Worm (Caenorhabditis elegans) whole organism, L1 larva: Measurements from ENCODE around the gene ZK1248.20.

Experiments used
- Y116A8C.19 ChIP-seq: sonication (generic microtip); optimal IDR thresholded peaks from 2 replicates; lab custom pipeline; 2016; ENCODE audit warnings: missing compliant biosample characterization, missing genetic modification characterization, borderline replicate concordance
- aly-2 ChIP-seq: fragments of 150-350 bp; optimal IDR thresholded peaks from 2 replicates; lab custom pipeline; 2014; ENCODE audit warnings: missing biosample characterization, missing genetic modification characterization
- ama-1 ChIP-seq: fragments of 150-350 bp; optimal IDR thresholded peaks from 2 replicates; lab custom pipeline; 2014
- ceh-90 ChIP-seq: sonication (generic microtip); optimal IDR thresholded peaks from 2 replicates; lab custom pipeline; 2016; ENCODE audit warnings: missing genetic modification characterization, missing compliant biosample characterization
- elt-3 ChIP-seq, 6 experiments: fragments of 150-350 bp in 1 of 6; sonication (generic microtip); optimal IDR thresholded peaks; 2 replicates each; lab custom pipeline; 2017 to 2018; ENCODE audit warnings: missing biosample characterization in 6 of 6, missing genetic modification characterization in 6 of 6, inconsistent platforms in 1 of 6
- fkh-10 ChIP-seq: sonication (generic microtip); optimal IDR thresholded peaks from 2 replicates; lab custom pipeline; 2017; ENCODE audit warnings: missing biosample characterization, missing genetic modification reagents, missing genetic modification characterization
- fos-1 ChIP-seq: fragments of 150-350 bp; optimal IDR thresholded peaks from 2 replicates; lab custom pipeline; 2014; ENCODE audit warnings: missing biosample characterization, missing genetic modification characterization
- irx-1 ChIP-seq: sonication (generic microtip); optimal IDR thresholded peaks from 2 replicates; lab custom pipeline; 2016; ENCODE audit warnings: missing genetic modification characterization, missing compliant biosample characterization
- mep-1 ChIP-seq: fragments of 150-350 bp; optimal IDR thresholded peaks from 2 replicates; lab custom pipeline; 2014; ENCODE audit warnings: missing biosample characterization, missing genetic modification characterization
- nhr-85 ChIP-seq: sonication (generic microtip); peaks from one replicate; lab custom pipeline; 2016; ENCODE audit warnings: missing genetic modification characterization, inconsistent platforms, missing compliant biosample characterization
- pag-3 ChIP-seq: sonication (generic microtip); optimal IDR thresholded peaks from 2 replicates; lab custom pipeline; 2017; ENCODE audit warnings: missing genetic modification characterization, mild to moderate bottlenecking, missing compliant biosample characterization, antibody characterized with exemption, borderline replicate concordance; ENCODE audit not compliant: insufficient read depth
- pqm-1 ChIP-seq: sonication (generic microtip); optimal IDR thresholded peaks from 3 replicates; lab custom pipeline; 2017; ENCODE audit warnings: missing biosample characterization, missing genetic modification characterization
- snpc-4 ChIP-seq: fragments of 150-350 bp; optimal IDR thresholded peaks from 2 replicates; lab custom pipeline; 2014; ENCODE audit warnings: missing biosample characterization, missing genetic modification characterization

ce11 chrII:5828486-5828885, 12.0 kb downstream of the ZK1248.20 start, which contains the start of gene ZK1248.11:
- TF ChIP-seq irx-1 (tag; lab: Kevin White, UChicago) (no peak), fos-1 (tag; lab: Kevin White, UChicago) (no peak), pag-3 (no peak), mep-1 (tag; lab: Kevin White, UChicago) (no peak), ceh-90 (tag; lab: Kevin White, UChicago) (no peak), elt-3 (tag; optimal IDR thresholded peaks at IDR 0.05; lab: Kevin White, UChicago) (no peak), pqm-1 (tag; lab: Kevin White, UChicago) (no peak), Y116A8C.19 (tag; lab: Kevin White, UChicago) (no peak), nhr-85 (tag; lab: Kevin White, UChicago) (no peak), fkh-10 (GFP tag; lab: Kevin White, UChicago) (no peak), aly-2 (tag; lab: Kevin White, UChicago) (no peak), ama-1 (lab: Kevin White, UChicago) (no peak), snpc-4 (tag; lab: Kevin White, UChicago) (no peak)
